Fruit fly (Drosophila melanogaster) whole organism, wandering third instar larva: ENCODE data around the gene CG9667.

Experiments
- Abd-B ChIP-seq: fragments of >200 bp; optimal IDR thresholded peaks from 2 replicates; lab custom pipeline; 2017; ENCODE audit warnings: missing biosample characterization, missing genetic modification characterization
- CG32264 ChIP-seq: fragments of 200-800 bp; sonication (Bioruptor generic); optimal IDR thresholded peaks from 2 replicates; lab custom pipeline; 2016; ENCODE audit warnings: missing biosample characterization, missing genetic modification characterization
- CG9705 ChIP-seq: fragments of 200-800 bp; sonication (Bioruptor generic); optimal IDR thresholded peaks from 2 replicates; lab custom pipeline; 2018; ENCODE audit warnings: missing biosample characterization, mild to moderate bottlenecking, missing genetic modification characterization
- CrebA ChIP-seq: fragments of 200-800 bp; sonication (Bioruptor generic); optimal IDR thresholded peaks from 2 replicates; lab custom pipeline; 2016; ENCODE audit warnings: missing biosample characterization, mild to moderate bottlenecking, missing genetic modification characterization, borderline replicate concordance
- Dfd ChIP-seq: fragments of >200 bp; optimal IDR thresholded peaks from 2 replicates; lab custom pipeline; 2017; ENCODE audit warnings: missing biosample characterization, missing genetic modification characterization
- Dif ChIP-seq: fragments of 200-275, 200-300 bp; sonication (Bioruptor generic); optimal IDR thresholded peaks from 2 replicates; lab custom pipeline; 2018; ENCODE audit warnings: missing biosample characterization, missing genetic modification characterization; ENCODE audit not compliant: partially characterized antibody
- GATAd ChIP-seq: sonication (Bioruptor generic); optimal IDR thresholded peaks from 2 replicates; lab custom pipeline; 2016; ENCODE audit warnings: missing biosample characterization, missing genetic modification characterization
- HLH106 ChIP-seq: fragments of 200-800 bp; optimal IDR thresholded peaks from 3 replicates; lab custom pipeline; 2019; ENCODE audit warnings: missing biosample characterization, mild to moderate bottlenecking, missing genetic modification characterization, moderate library complexity
- Hnf4 ChIP-seq: fragments of 200-800 bp; sonication (Bioruptor generic); optimal IDR thresholded peaks from 2 replicates; lab custom pipeline; 2016; ENCODE audit warnings: missing biosample characterization, mild to moderate bottlenecking, missing genetic modification characterization
- Hr78 ChIP-seq: fragments of >200 bp; optimal IDR thresholded peaks from 2 replicates; lab custom pipeline; 2017; ENCODE audit warnings: missing biosample characterization, missing genetic modification characterization
- Hr83 ChIP-seq: fragments of 200-300 bp; sonication (Bioruptor generic); optimal IDR thresholded peaks from 2 replicates; lab custom pipeline; 2016; ENCODE audit warnings: missing biosample characterization, mild to moderate bottlenecking, missing genetic modification characterization, moderate library complexity; ENCODE audit not compliant: poor library complexity, severe bottlenecking
- Jra ChIP-seq: sonication (Bioruptor generic); optimal IDR thresholded peaks from 2 replicates; lab custom pipeline; 2016; ENCODE audit warnings: missing biosample characterization, missing genetic modification characterization
- Mio ChIP-seq: sonication (Bioruptor generic); optimal IDR thresholded peaks from 2 replicates; lab custom pipeline; 2016; ENCODE audit warnings: missing biosample characterization, missing genetic modification characterization
- Myc ChIP-seq: fragments of >200 bp; optimal IDR thresholded peaks from 2 replicates; lab custom pipeline; 2017
- N ChIP-seq: fragments of >200 bp; optimal IDR thresholded peaks from 2 replicates; lab custom pipeline; 2018; ENCODE audit warnings: missing biosample characterization, missing external identifiers, missing genetic modification characterization
- OdsH ChIP-seq: fragments of 200-800 bp; sonication (Bioruptor generic); optimal IDR thresholded peaks from 2 replicates; lab custom pipeline; 2016; ENCODE audit warnings: missing biosample characterization, mild to moderate bottlenecking, missing genetic modification characterization
- Rel ChIP-seq, 2 experiments: fragments of 200-800 bp; sonication (Bioruptor generic) in 1 of 2; optimal IDR thresholded peaks; 2 replicates in 1 of 2; 3 replicates in 1 of 2; lab custom pipeline; 2016 to 2019; ENCODE audit warnings: mild to moderate bottlenecking in 2 of 2, missing biosample characterization in 2 of 2, missing genetic modification characterization in 2 of 2, moderate library complexity in 1 of 2
- Sp1 ChIP-seq: fragments of 200-800 bp; sonication (Bioruptor generic); optimal IDR thresholded peaks from 3 replicates; lab custom pipeline; 2019; ENCODE audit warnings: missing biosample characterization, mild to moderate bottlenecking, missing genetic modification characterization, moderate library complexity
- Vsx2 ChIP-seq: fragments of 200-300, 225-300 bp; sonication (Bioruptor generic); optimal IDR thresholded peaks from 2 replicates; lab custom pipeline; 2018; ENCODE audit warnings: missing biosample characterization, missing genetic modification characterization; ENCODE audit not compliant: partially characterized antibody
- br ChIP-seq: fragments of 200-800 bp; sonication (Bioruptor generic); optimal IDR thresholded peaks from 2 replicates; lab custom pipeline; 2016; ENCODE audit warnings: missing biosample characterization, missing genetic modification characterization
- brk ChIP-seq: fragments of 200-800 bp; sonication (Bioruptor generic); optimal IDR thresholded peaks from 2 replicates; lab custom pipeline; 2016; ENCODE audit warnings: missing biosample characterization, mild to moderate bottlenecking, missing genetic modification characterization
- dl ChIP-seq, 2 experiments: fragments of 175-275, 200-275 bp in 1 of 2; fragments of 200-275 bp in 1 of 2; sonication (Bioruptor generic); optimal IDR thresholded peaks; lab custom pipeline; 2018; ENCODE audit warnings: mild to moderate bottlenecking in 2 of 2, missing biosample characterization in 2 of 2, missing genetic modification characterization in 2 of 2, moderate library complexity in 2 of 2; ENCODE audit not compliant: partially characterized antibody in 2 of 2, insufficient read depth in 1 of 2
- dmrt93B ChIP-seq: fragments of 200-800 bp; sonication (Bioruptor generic); optimal IDR thresholded peaks from 2 replicates; lab custom pipeline; 2018; ENCODE audit warnings: missing biosample characterization, mild to moderate bottlenecking, missing genetic modification characterization
- dsf ChIP-seq: sonication (Bioruptor generic); optimal IDR thresholded peaks from 2 replicates; lab custom pipeline; 2016; ENCODE audit warnings: missing biosample characterization, missing genetic modification characterization, borderline replicate concordance
- ey ChIP-seq: fragments of 200-800 bp; sonication (Bioruptor generic); optimal IDR thresholded peaks from 2 replicates; lab custom pipeline; 2016; ENCODE audit warnings: missing biosample characterization, missing genetic modification characterization
- foxo ChIP-seq, 2 experiments: fragments of 200-800 bp; sonication (Bioruptor generic); optimal IDR thresholded peaks; 2 replicates in 1 of 2; 3 replicates in 1 of 2; lab custom pipeline; 2016 to 2017; ENCODE audit warnings: missing biosample characterization in 2 of 2, missing genetic modification characterization in 2 of 2
- fru ChIP-seq: fragments of 200-800 bp; sonication (Bioruptor generic); optimal IDR thresholded peaks from 3 replicates; lab custom pipeline; 2016; ENCODE audit warnings: missing biosample characterization, mild to moderate bottlenecking, missing genetic modification characterization
- h ChIP-seq: fragments of 200-800 bp; sonication (Bioruptor generic); optimal IDR thresholded peaks from 3 replicates; lab custom pipeline; 2016; ENCODE audit warnings: missing biosample characterization, mild to moderate bottlenecking, missing genetic modification characterization
- jim ChIP-seq: fragments of 175-275, 200-325 bp; sonication (Bioruptor generic); optimal IDR thresholded peaks from 2 replicates; lab custom pipeline; 2016; ENCODE audit warnings: missing biosample characterization, mild to moderate bottlenecking, missing genetic modification characterization
- lola ChIP-seq: fragments of >200 bp; optimal IDR thresholded peaks from 2 replicates; lab custom pipeline; 2017; ENCODE audit warnings: missing biosample characterization, missing genetic modification characterization
- pan ChIP-seq: fragments of >200 bp; optimal IDR thresholded peaks from 2 replicates; lab custom pipeline; 2017
- psq ChIP-seq: fragments of 200-800 bp; sonication (Bioruptor generic); optimal IDR thresholded peaks from 3 replicates; lab custom pipeline; 2017; ENCODE audit warnings: missing biosample characterization, mild to moderate bottlenecking, missing genetic modification characterization, moderate library complexity
- rgr ChIP-seq: fragments of 200-800 bp; sonication (Bioruptor generic); optimal IDR thresholded peaks from 3 replicates; lab custom pipeline; 2016; ENCODE audit warnings: missing biosample characterization, mild to moderate bottlenecking, missing genetic modification characterization
- sage ChIP-seq: fragments of 200-800 bp; sonication (Bioruptor generic); optimal IDR thresholded peaks from 2 replicates; lab custom pipeline; 2016; ENCODE audit warnings: missing biosample characterization, mild to moderate bottlenecking, missing genetic modification characterization
- sv ChIP-seq: fragments of 200-800 bp; sonication (Bioruptor generic); optimal IDR thresholded peaks from 3 replicates; lab custom pipeline; 2016; ENCODE audit warnings: missing biosample characterization, missing genetic modification characterization
- tai ChIP-seq: sonication (Bioruptor generic); optimal IDR thresholded peaks from 2 replicates; lab custom pipeline; 2016; ENCODE audit warnings: missing biosample characterization, missing genetic modification characterization
- usp ChIP-seq: fragments of >200 bp; optimal IDR thresholded peaks from 2 replicates; lab custom pipeline; 2017; ENCODE audit warnings: missing biosample characterization, missing genetic modification characterization
- woc ChIP-seq: sonication (Bioruptor generic); optimal IDR thresholded peaks from 2 replicates; lab custom pipeline; 2016; ENCODE audit warnings: missing biosample characterization, mild to moderate bottlenecking, missing genetic modification characterization

Gene CG9667

DNA sequence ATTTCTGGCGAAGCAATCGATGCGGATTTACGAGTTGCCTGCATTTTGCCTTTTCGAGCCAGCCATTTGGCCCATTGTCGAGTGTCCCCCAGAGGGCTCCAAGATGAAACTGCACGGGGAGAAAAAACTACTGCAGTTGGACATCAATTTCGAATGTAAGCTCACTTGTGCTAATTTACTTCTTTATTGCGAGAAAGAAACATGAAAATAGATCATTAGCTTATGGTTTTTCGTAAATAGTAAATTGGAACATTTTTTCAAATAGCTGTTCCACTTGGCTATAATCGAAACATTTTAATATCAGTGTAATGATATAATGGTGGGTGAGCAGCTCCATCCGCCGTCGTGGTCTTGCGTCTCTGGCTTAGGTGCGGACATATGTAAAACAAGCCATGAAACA lies 6.2 kb upstream of the CG9667 start (continued):
- TF ChIP-seq jim: no peak
- TF ChIP-seq Myc (lab: Kevin White, UChicago): no peak
- no peak for TF ChIP-seq Mio (GFP tag; lab: Kevin White, UChicago)
- TF ChIP-seq Hr78 (GFP tag; lab: Kevin White, UChicago): no peak
- TF ChIP-seq psq: peak; percentile 23
- TF ChIP-seq, all 38 proteins: peak for 10

DNA sequence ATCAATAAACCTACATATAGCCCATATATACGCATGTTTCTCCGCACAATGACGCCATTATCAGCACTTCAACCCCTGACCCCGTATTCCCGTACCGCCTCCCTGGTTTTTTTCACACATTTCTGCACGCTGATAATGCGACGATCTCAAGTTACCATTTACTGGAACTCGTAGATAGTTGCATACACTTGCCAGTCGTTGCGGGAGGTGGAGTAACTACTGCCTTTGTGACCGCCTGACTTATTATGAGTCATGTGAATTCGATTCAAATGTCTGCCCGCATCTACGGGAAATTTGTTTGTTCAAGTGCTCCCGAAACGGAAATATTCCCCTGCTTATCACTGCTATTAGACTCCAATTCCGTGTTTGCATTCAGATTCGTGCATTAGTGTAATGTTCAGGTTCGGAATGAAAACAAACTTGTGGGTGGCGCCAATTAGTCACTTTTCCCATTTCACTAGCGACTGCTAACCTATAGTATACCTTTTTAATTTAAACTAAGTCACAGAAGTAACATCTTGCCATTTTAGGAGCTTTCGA lies 1.1 kb upstream of the CG9667 start:
- TF ChIP-seq woc (GFP tag; lab: Kevin White, UChicago): no peak
- TF ChIP-seq dmrt93B (GFP tag; lab: Kevin White, UChicago): no peak
- no peak for TF ChIP-seq Rel (GFP tag; optimal IDR thresholded peaks at IDR 0.05; lab: Kevin White, UChicago)
- TF ChIP-seq Rel (tag; optimal IDR thresholded peaks at IDR 0.05; lab: Kevin White, UChicago): peak; percentile 38
- TF ChIP-seq GATAd (GFP tag; lab: Kevin White, UChicago): no peak
- no peak for TF ChIP-seq brk (GFP tag; lab: Kevin White, UChicago)
- no peak for TF ChIP-seq jim
- no peak for TF ChIP-seq Hnf4
- no peak for TF ChIP-seq OdsH (GFP tag; lab: Kevin White, UChicago)
- no peak for TF ChIP-seq dl (GFP tag; optimal IDR thresholded peaks at IDR 0.05; lab: Kevin White, UChicago; ENCODE audit: insufficient read depth in 1 of 2, partially characterized antibody in 2 of 2)
- TF ChIP-seq HLH106: no peak
- no peak for TF ChIP-seq Dif (GFP tag; lab: Kevin White, UChicago)
- peak; percentile 31 for TF ChIP-seq Jra
- no peak for TF ChIP-seq fru (GFP tag; lab: Kevin White, UChicago)
- no peak for TF ChIP-seq pan (lab: Kevin White, UChicago)
- TF ChIP-seq psq: no peak
- no peak for TF ChIP-seq tai (GFP tag; lab: Kevin White, UChicago)
- TF ChIP-seq usp (GFP tag; lab: Kevin White, UChicago): no peak
- TF ChIP-seq Mio (GFP tag; lab: Kevin White, UChicago): no peak
- TF ChIP-seq Hr83 (GFP tag; lab: Kevin White, UChicago): peak; percentile 4
- no peak for TF ChIP-seq Vsx2 (GFP tag; lab: Kevin White, UChicago)
- no peak for TF ChIP-seq Dfd (GFP tag; lab: Kevin White, UChicago)
- no peak for TF ChIP-seq lola (GFP tag; lab: Kevin White, UChicago)

DNA sequence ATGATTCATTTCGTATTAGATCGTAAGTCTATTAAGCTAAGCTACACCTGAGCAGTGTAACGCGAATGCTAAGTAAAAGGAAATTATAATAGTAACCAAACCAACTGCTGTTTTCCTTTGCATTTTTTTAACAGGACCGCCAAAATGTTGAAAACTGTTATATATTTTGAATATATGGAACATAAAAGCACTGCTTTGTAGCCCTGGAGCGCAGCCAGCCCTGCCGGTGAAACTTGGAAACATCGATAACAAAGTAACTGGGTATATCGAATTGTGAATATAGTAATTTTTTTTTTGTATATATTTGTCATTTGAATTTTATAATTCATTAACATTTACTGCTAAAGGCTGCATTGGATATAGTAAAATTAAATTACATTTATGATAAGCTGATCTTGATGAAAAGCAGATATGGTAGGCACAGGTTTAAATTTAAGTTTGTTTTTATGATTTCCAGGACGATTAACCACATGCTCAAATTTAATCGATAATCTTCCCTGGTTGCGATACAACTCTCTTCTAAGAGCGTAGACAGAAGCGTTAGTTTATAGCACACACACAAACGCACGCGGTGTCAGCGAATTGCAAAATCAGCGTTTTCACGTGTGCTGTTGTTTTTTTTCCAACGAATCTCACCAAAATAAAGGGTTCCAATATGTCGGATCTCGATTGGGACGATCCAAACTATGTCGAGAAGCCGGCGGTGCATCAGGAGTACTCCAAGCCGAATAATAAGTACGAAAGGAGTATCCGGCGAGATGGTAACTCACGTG lies 3.8 kb downstream of the CG9667 start, which contains the start of gene CG7878:
TSS of gene CG7878 (plus strand) at position 528 of the 773 bp plus-strand sequence.
- TF ChIP-seq OdsH (GFP tag; lab: Kevin White, UChicago): peak; percentile 18
- peak; percentile 69 for TF ChIP-seq br (GFP tag; lab: Kevin White, UChicago)
- peak; percentile 63 for TF ChIP-seq Hnf4
- TF ChIP-seq Rel (GFP tag; optimal IDR thresholded peaks at IDR 0.05; lab: Kevin White, UChicago): no peak
- TF ChIP-seq Rel (tag; optimal IDR thresholded peaks at IDR 0.05; lab: Kevin White, UChicago): peak; percentile 37
- TF ChIP-seq dsf (GFP tag; lab: Kevin White, UChicago): peak; percentile 14
- no peak for TF ChIP-seq N (GFP tag; lab: Kevin White, UChicago)
- TF ChIP-seq Hr83 (GFP tag; lab: Kevin White, UChicago): peak; percentile 60
- no peak for TF ChIP-seq sage (GFP tag; lab: Kevin White, UChicago)
- peak; percentile 58 for TF ChIP-seq Sp1 (GFP tag; lab: Kevin White, UChicago)
- TF ChIP-seq sv (GFP tag; lab: Kevin White, UChicago): peak; percentile 51
- TF ChIP-seq usp (GFP tag; lab: Kevin White, UChicago): no peak
- TF ChIP-seq HLH106: peak; percentile 61
- TF ChIP-seq h: peak; percentile 70
- peak; percentile 4 for TF ChIP-seq tai (GFP tag; lab: Kevin White, UChicago)
- TF ChIP-seq jim: no peak
- no peak for TF ChIP-seq pan (lab: Kevin White, UChicago)
- peak; percentile 86 for TF ChIP-seq fru (GFP tag; lab: Kevin White, UChicago)
- peak; percentile 82 for TF ChIP-seq brk (GFP tag; lab: Kevin White, UChicago)
- TF ChIP-seq dmrt93B (GFP tag; lab: Kevin White, UChicago): peak; percentile 5
- TF ChIP-seq lola (GFP tag; lab: Kevin White, UChicago): no peak
- no peak for TF ChIP-seq CrebA (GFP tag; lab: Kevin White, UChicago)
- TF ChIP-seq Dfd (GFP tag; lab: Kevin White, UChicago): no peak
- TF ChIP-seq CG9705 (GFP tag; lab: Kevin White, UChicago): peak; percentile 51
- peak; percentile 46 for TF ChIP-seq psq
- no peak for TF ChIP-seq Mio (GFP tag; lab: Kevin White, UChicago)
- no peak for TF ChIP-seq Vsx2 (GFP tag; lab: Kevin White, UChicago)
- TF ChIP-seq ey (GFP tag; lab: Kevin White, UChicago): peak; percentile 57
- peak; percentile 68 for TF ChIP-seq woc (GFP tag; lab: Kevin White, UChicago)
- peak in 1 of 2 experiments; percentile 73 for TF ChIP-seq foxo (GFP tag; optimal IDR thresholded peaks at IDR 0.05; lab: Kevin White, UChicago)
- TF ChIP-seq Jra: peak; percentile 27
- no peak for TF ChIP-seq dl (GFP tag; optimal IDR thresholded peaks at IDR 0.05; lab: Kevin White, UChicago; ENCODE audit: insufficient read depth in 1 of 2, partially characterized antibody in 2 of 2)
- TF ChIP-seq CG32264 (GFP tag; lab: Kevin White, UChicago): peak; percentile 45
- no peak for TF ChIP-seq Abd-B (GFP tag; lab: Kevin White, UChicago)
- no peak for TF ChIP-seq GATAd (GFP tag; lab: Kevin White, UChicago)
- peak; percentile 61 for TF ChIP-seq Myc (lab: Kevin White, UChicago)
- no peak for TF ChIP-seq Hr78 (GFP tag; lab: Kevin White, UChicago)
- no peak for TF ChIP-seq Dif (GFP tag; lab: Kevin White, UChicago)
- TF ChIP-seq rgr (GFP tag; lab: Kevin White, UChicago): peak; percentile 68
